Worm (Caenorhabditis elegans): ENCODE results near the gene clc-6.
A peak's percentile ranks its signal among the peaks of the same experiment; 100 is the strongest.

The clc-6 gene

DNA sequence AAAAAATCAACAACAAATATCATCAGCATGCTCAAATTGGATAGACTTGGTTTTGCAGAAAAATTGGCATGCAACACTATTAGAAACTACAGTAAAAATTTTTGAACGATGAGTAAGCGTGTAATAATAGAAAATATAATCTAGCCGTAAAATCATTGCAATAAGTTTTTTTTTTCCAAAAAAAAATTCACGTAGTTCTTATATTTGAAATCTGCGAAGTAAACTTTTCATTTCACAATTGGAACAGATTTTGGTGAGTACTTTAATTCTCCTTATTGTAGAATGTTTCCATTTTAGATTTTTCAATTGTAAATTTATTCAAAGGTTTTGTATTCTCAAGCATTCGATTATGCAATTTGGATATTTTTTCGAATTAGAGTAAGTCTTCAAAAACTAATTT lies 4.3 kb upstream of the clc-6 start, which contains the start of gene K10D6.3:
K10D6.3 (plus strand) TSS at position 301 of the 400 bp plus-strand sequence.
- TF ChIP-seq pag-3 (tag; optimal IDR thresholded peaks at IDR 0.05; ENCODE audit: borderline replicate concordance, insufficient read depth) (no peak), unc-98 (GFP tag; IDR thresholded peaks at IDR 0.05) (no peak), C04F5.9 (tag; optimal IDR thresholded peaks at IDR 0.05) (no peak), fkh-4 (tag; optimal IDR thresholded peaks at IDR 0.05; ENCODE audit: borderline replicate concordance) (no peak), pqm-1 (tag; optimal IDR thresholded peaks at IDR 0.05) (no peak), ztf-4 (tag; optimal IDR thresholded peaks at IDR 0.05) (no peak), unc-62 (GFP tag; optimal IDR thresholded peaks at IDR 0.05) (no peak), zag-1 (tag; optimal IDR thresholded peaks at IDR 0.05) (no peak), lin-39 (tag; optimal IDR thresholded peaks at IDR 0.05) (no peak), aly-2 (tag; optimal IDR thresholded peaks at IDR 0.05) (no peak), fos-1 (tag; optimal IDR thresholded peaks at IDR 0.05) (no peak), sup-37 (GFP tag; optimal IDR thresholded peaks at IDR 0.05) (no peak), ets-5 (GFP tag; IDR thresholded peaks at IDR 0.05) (no peak), rnt-1 (tag; optimal IDR thresholded peaks at IDR 0.05) (no peak), snu-23 (GFP tag; optimal IDR thresholded peaks at IDR 0.05) (no peak), ama-1 (optimal IDR thresholded peaks at IDR 0.05) (no peak), egl-13 (tag; optimal IDR thresholded peaks at IDR 0.05) (no peak), ceh-63 (GFP tag; optimal IDR thresholded peaks at IDR 0.05) (no peak), elt-3 (tag; optimal IDR thresholded peaks at IDR 0.05) (no peak), fkh-10 (GFP tag; optimal IDR thresholded peaks at IDR 0.05) (no peak)

DNA sequence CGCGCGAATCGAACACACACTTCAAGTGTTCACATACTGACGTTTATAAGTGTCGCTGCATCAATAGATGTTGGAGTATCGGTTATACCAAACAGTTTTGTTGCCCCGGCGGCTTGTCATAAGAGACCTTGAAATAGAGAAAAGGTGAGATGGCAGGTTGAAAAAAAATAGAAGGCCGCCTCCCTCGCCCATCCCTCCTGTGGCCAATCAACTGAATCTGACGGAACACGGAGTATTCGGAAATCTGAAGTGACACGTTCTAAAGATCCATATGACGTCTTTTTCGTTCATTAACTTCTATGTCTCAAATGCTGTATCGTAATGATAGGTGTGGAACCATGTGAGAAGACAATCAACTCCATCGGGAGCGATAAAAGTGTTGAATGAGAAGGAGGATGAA lies 3.5 kb upstream of the clc-6 start:
- no peak for TF ChIP-seq unc-86 (tag; optimal IDR thresholded peaks at IDR 0.05)
- no peak for TF ChIP-seq mdl-1 (tag; optimal IDR thresholded peaks at IDR 0.05)
- TF ChIP-seq nhr-11 (tag; optimal IDR thresholded peaks at IDR 0.05): no peak
- TF ChIP-seq nhr-85 (tag): peak; percentile 69
- peak; percentile 57 for TF ChIP-seq lin-14 (GFP tag; optimal IDR thresholded peaks at IDR 0.05)
- TF ChIP-seq pax-3 (tag; optimal IDR thresholded peaks at IDR 0.05): no peak
- no peak for TF ChIP-seq rnt-1 (tag; optimal IDR thresholded peaks at IDR 0.05)
- no peak for TF ChIP-seq lin-15B (tag; optimal IDR thresholded peaks at IDR 0.05)
- no peak for TF ChIP-seq nhr-71 (tag; optimal IDR thresholded peaks at IDR 0.05)
- no peak for TF ChIP-seq fkh-10 (GFP tag; optimal IDR thresholded peaks at IDR 0.05)
- peak; percentile 35 for TF ChIP-seq mep-1 (tag; optimal IDR thresholded peaks at IDR 0.05)
- TF ChIP-seq ceh-82 (tag; optimal IDR thresholded peaks at IDR 0.05): peak in 1 of 3 experiments; percentile 2
- no peak for TF ChIP-seq jun-1 (tag; optimal IDR thresholded peaks at IDR 0.05)
- no peak for TF ChIP-seq isw-1 (GFP tag; IDR thresholded peaks at IDR 0.05)
- TF ChIP-seq mef-2 (tag; optimal IDR thresholded peaks at IDR 0.05): no peak
- no peak for TF ChIP-seq sptf-1 (tag; optimal IDR thresholded peaks at IDR 0.05)
- no peak for TF ChIP-seq tlp-1 (tag; optimal IDR thresholded peaks at IDR 0.05)
- no peak for TF ChIP-seq nhr-19 (GFP tag; conservative IDR thresholded peaks at IDR 0.05)
- TF ChIP-seq mab-9 (GFP tag; IDR thresholded peaks at IDR 0.05): no peak
- TF ChIP-seq pag-3 (tag; optimal IDR thresholded peaks at IDR 0.05; ENCODE audit: borderline replicate concordance, insufficient read depth): no peak
- no peak for TF ChIP-seq efl-1 (optimal IDR thresholded peaks at IDR 0.05)
- TF ChIP-seq efl-1 (GFP tag; optimal IDR thresholded peaks at IDR 0.05 in 1 of 2): peak in 1 of 2 experiments; percentile 84
- no peak for TF ChIP-seq dpl-1 (GFP tag; optimal IDR thresholded peaks at IDR 0.05)
- TF ChIP-seq hlh-17 (GFP tag; optimal IDR thresholded peaks at IDR 0.05; ENCODE audit: borderline replicate concordance): no peak
- no peak for TF ChIP-seq hlh-4 (tag; optimal IDR thresholded peaks at IDR 0.05)
- no peak for TF ChIP-seq egl-13 (tag; optimal IDR thresholded peaks at IDR 0.05)
- no peak for TF ChIP-seq nhr-20 (tag; optimal IDR thresholded peaks at IDR 0.05)
- TF ChIP-seq tbx-2 (tag; optimal IDR thresholded peaks at IDR 0.05): no peak
- no peak for TF ChIP-seq lin-39 (tag; optimal IDR thresholded peaks at IDR 0.05)
- TF ChIP-seq lin-35 (GFP tag; optimal IDR thresholded peaks at IDR 0.05): no peak

Measured in whole organism, L1 larva.